Fruit fly (Drosophila melanogaster) whole organism, pupa: ENCODE measurements around the gene dsx.

Source experiments
- CG14655 ChIP-seq: fragments of 200-800 bp; sonication (Bioruptor generic); optimal IDR thresholded peaks from 3 replicates; lab custom pipeline; 2017; ENCODE audit warnings: mild to moderate bottlenecking, missing biosample characterization, missing genetic modification reagents, missing genetic modification characterization
- CG15710 ChIP-seq: fragments of 200-800 bp; sonication (Bioruptor generic); optimal IDR thresholded peaks from 2 replicates; lab custom pipeline; 2018; ENCODE audit warnings: missing biosample characterization, mild to moderate bottlenecking, missing genetic modification characterization, moderate library complexity
- CG17806 ChIP-seq: fragments of 200-800 bp; sonication (Bioruptor generic); optimal IDR thresholded peaks from 2 replicates; lab custom pipeline; 2018; ENCODE audit warnings: missing biosample characterization, mild to moderate bottlenecking, missing genetic modification characterization, moderate library complexity
- CG32121 ChIP-seq: fragments of 200-800 bp; sonication (Bioruptor generic); IDR thresholded peaks from 2 replicates; pipeline ENCODE4 v1.3.6; 2022; ENCODE audit warnings: missing biosample characterization, missing genetic modification characterization
- CG4496 ChIP-seq: fragments of 200-800 bp; sonication (Bioruptor generic); IDR thresholded peaks from 3 replicates; pipeline ENCODE4 v1.3.6; 2022; ENCODE audit warnings: missing biosample characterization, missing genetic modification characterization
- CG8159 ChIP-seq: fragments of 200-800 bp; sonication (Bioruptor generic); optimal IDR thresholded peaks from 3 replicates; lab custom pipeline; 2018; ENCODE audit warnings: missing biosample characterization, mild to moderate bottlenecking, missing genetic modification characterization, moderate library complexity
- D1 ChIP-seq: fragments of 200-800 bp; sonication (Bioruptor generic); optimal IDR thresholded peaks from 2 replicates; lab custom pipeline; 2018; ENCODE audit warnings: missing biosample characterization, mild to moderate bottlenecking, missing genetic modification characterization, moderate library complexity
- Ets98B ChIP-seq: fragments of 200-800 bp; sonication (Bioruptor generic); IDR thresholded peaks from 2 replicates; pipeline ENCODE4 v1.3.6; 2022; ENCODE audit warnings: missing biosample characterization, missing genetic modification characterization
- Pif1B ChIP-seq: fragments of 200-800 bp; sonication (Bioruptor generic); optimal IDR thresholded peaks from 3 replicates; lab custom pipeline; 2016; ENCODE audit warnings: missing biosample characterization, missing genetic modification characterization
- Snoo ChIP-seq: fragments of 200-800 bp; sonication (Bioruptor generic); optimal IDR thresholded peaks from 3 replicates; lab custom pipeline; 2017; ENCODE audit warnings: missing biosample characterization, mild to moderate bottlenecking, missing genetic modification characterization, inconsistent platforms
- gl ChIP-seq: fragments of 200-800 bp; sonication (Bioruptor generic); optimal IDR thresholded peaks from 2 replicates; lab custom pipeline; 2018; ENCODE audit warnings: missing biosample characterization, mild to moderate bottlenecking, missing genetic modification characterization

DNA sequence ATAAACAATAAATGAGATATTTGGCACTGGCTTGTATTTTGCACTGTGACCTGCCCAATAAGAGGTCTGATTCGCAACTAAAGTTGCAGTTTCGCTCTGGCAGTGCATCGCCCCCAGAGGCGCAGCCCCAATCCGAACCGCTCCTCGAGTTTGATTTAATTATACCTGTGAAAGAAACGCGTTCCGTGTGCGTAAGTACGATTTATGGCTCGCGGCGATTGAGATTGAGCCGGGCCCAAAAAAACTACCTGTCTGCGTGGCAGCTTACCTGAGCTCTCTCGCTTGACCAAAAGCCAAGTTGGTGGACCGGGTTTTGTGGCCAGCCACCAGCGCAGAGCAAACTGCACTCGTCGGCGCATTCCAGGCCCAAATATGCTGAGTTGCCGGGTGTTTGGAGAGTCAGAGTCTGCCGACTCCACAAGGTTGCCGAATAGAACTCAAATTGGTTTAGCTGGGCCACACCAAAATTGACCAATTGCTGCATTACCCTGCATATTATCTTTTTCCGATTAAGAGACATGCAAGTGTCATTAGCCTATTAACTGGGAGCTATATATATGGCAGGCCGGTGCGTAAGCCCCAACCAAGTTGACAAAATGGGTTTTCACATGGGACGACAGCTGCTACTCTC, 11.3 kb upstream of the dsx start, which contains the start of the genes CD98hc and Os-C:
- no peak for TF ChIP-seq Snoo (tag; lab: Kevin White, UChicago)
- TF ChIP-seq Pif1B = no peak
- TF ChIP-seq CG4496 (GFP tag; lab: Robert Waterston, UW) = no peak
- TF ChIP-seq D1 (tag; lab: Kevin White, UChicago) = no peak
- TF ChIP-seq CG14655 (GFP tag; lab: Kevin White, UChicago) = no peak
- TF ChIP-seq Ets98B (GFP tag; lab: Robert Waterston, UW) = no peak
- TF ChIP-seq gl (tag; lab: Kevin White, UChicago) = no peak
- no peak for TF ChIP-seq CG32121 (GFP tag; lab: Robert Waterston, UW)
- no peak for TF ChIP-seq CG8159 (tag; lab: Kevin White, UChicago)
- no peak for TF ChIP-seq CG17806 (tag; lab: Kevin White, UChicago)
- no peak for TF ChIP-seq CG15710 (tag; lab: Kevin White, UChicago)
